Worm (Caenorhabditis elegans) whole organism, L1 larva: ENCODE results near the gene unk-1.

Source experiments
- C04F5.9 ChIP-seq: sonication (generic microtip); optimal IDR thresholded peaks from 2 replicates; lab custom pipeline; 2016; ENCODE audit warnings: missing genetic modification characterization, missing compliant biosample characterization
- C16A3.4 ChIP-seq: fragments of 150-350 bp; optimal IDR thresholded peaks from 2 replicates; lab custom pipeline; 2014; ENCODE audit warnings: missing biosample characterization, missing genetic modification characterization
- F16B12.6 ChIP-seq: fragments of 150-350 bp; optimal IDR thresholded peaks from 2 replicates; lab custom pipeline; 2014; ENCODE audit warnings: missing biosample characterization, missing genetic modification characterization
- Y116A8C.19 ChIP-seq: sonication (generic microtip); optimal IDR thresholded peaks from 2 replicates; lab custom pipeline; 2016; ENCODE audit warnings: missing compliant biosample characterization, missing genetic modification characterization, borderline replicate concordance
- aha-1 ChIP-seq: fragments of 150-350 bp; optimal IDR thresholded peaks from 2 replicates; lab custom pipeline; 2014; ENCODE audit warnings: missing biosample characterization, missing genetic modification characterization
- alr-1 ChIP-seq: fragments of 200-800 bp; sonication (Bioruptor generic); optimal IDR thresholded peaks from 2 replicates; lab custom pipeline; 2018; ENCODE audit warnings: borderline replicate concordance, mild to moderate bottlenecking, missing genetic modification characterization, missing compliant biosample characterization
- aly-2 ChIP-seq: fragments of 150-350 bp; optimal IDR thresholded peaks from 2 replicates; lab custom pipeline; 2014; ENCODE audit warnings: missing biosample characterization, missing genetic modification characterization
- ama-1 ChIP-seq: fragments of 150-350 bp; optimal IDR thresholded peaks from 2 replicates; lab custom pipeline; 2014
- ceh-63 ChIP-seq: fragments of 200-800 bp; sonication (Bioruptor generic); optimal IDR thresholded peaks from 2 replicates; lab custom pipeline; 2018; ENCODE audit warnings: mild to moderate bottlenecking, missing genetic modification characterization, missing compliant biosample characterization
- ceh-82 ChIP-seq, 3 experiments: fragments of 150-350 bp in 1 of 3; sonication (generic microtip) in 2 of 3; optimal IDR thresholded peaks; 2 replicates each; lab custom pipeline; 2014 to 2017; ENCODE audit warnings: missing biosample characterization in 3 of 3, missing genetic modification characterization in 3 of 3
- ceh-90 ChIP-seq: sonication (generic microtip); optimal IDR thresholded peaks from 2 replicates; lab custom pipeline; 2016; ENCODE audit warnings: missing genetic modification characterization, missing compliant biosample characterization
- ces-1 ChIP-seq: fragments of 150-350 bp; optimal IDR thresholded peaks from 2 replicates; lab custom pipeline; 2014; ENCODE audit warnings: missing biosample characterization, missing genetic modification reagents, missing genetic modification characterization
- dpl-1 ChIP-seq, 3 experiments: fragments of 150-350 bp in 2 of 3; sonication (generic microtip) in 1 of 3; optimal IDR thresholded peaks; 2 replicates each; lab custom pipeline; 2014 to 2017; ENCODE audit warnings: missing biosample characterization in 3 of 3, missing genetic modification characterization in 3 of 3, missing genetic modification reagents in 3 of 3
- dsc-1 ChIP-seq: sonication (generic microtip); optimal IDR thresholded peaks from 2 replicates; lab custom pipeline; 2016; ENCODE audit warnings: mild to moderate bottlenecking, missing genetic modification characterization, missing compliant biosample characterization
- efl-3 ChIP-seq: fragments of 200-800 bp; sonication (Bioruptor generic); optimal IDR thresholded peaks from 2 replicates; lab custom pipeline; 2018; ENCODE audit warnings: mild to moderate bottlenecking, missing genetic modification characterization, missing compliant biosample characterization
- egl-13 ChIP-seq: sonication (generic microtip); optimal IDR thresholded peaks from 2 replicates; lab custom pipeline; 2016; ENCODE audit warnings: missing genotype, missing genetic modification reagents, missing genetic modification characterization, missing compliant biosample characterization
- elt-2 ChIP-seq: sonication (generic microtip); optimal IDR thresholded peaks from 2 replicates; lab custom pipeline; 2016; ENCODE audit warnings: missing genetic modification characterization, mild to moderate bottlenecking, inconsistent platforms, missing compliant biosample characterization, missing genetic modification reagents
- elt-3 ChIP-seq, 6 experiments: fragments of 150-350 bp in 1 of 6; sonication (generic microtip); optimal IDR thresholded peaks; 2 replicates each; lab custom pipeline; 2017 to 2018; ENCODE audit warnings: missing biosample characterization in 6 of 6, missing genetic modification characterization in 6 of 6, inconsistent platforms in 1 of 6
- ets-5 ChIP-seq: fragments of 200-800 bp; sonication (Bioruptor generic); IDR thresholded peaks from 2 replicates; pipeline ENCODE4 v1.3.6; 2022; ENCODE audit warnings: missing genetic modification characterization, missing compliant biosample characterization
- fkh-10 ChIP-seq: sonication (generic microtip); optimal IDR thresholded peaks from 2 replicates; lab custom pipeline; 2017; ENCODE audit warnings: missing biosample characterization, missing genetic modification reagents, missing genetic modification characterization
- fkh-4 ChIP-seq: sonication (generic microtip); optimal IDR thresholded peaks from 2 replicates; lab custom pipeline; 2016; ENCODE audit warnings: missing compliant biosample characterization, missing genetic modification characterization, borderline replicate concordance
- fkh-8 ChIP-seq: sonication (generic microtip); optimal IDR thresholded peaks from 2 replicates; lab custom pipeline; 2016; ENCODE audit warnings: mild to moderate bottlenecking, missing genetic modification characterization, missing compliant biosample characterization
- fos-1 ChIP-seq: fragments of 150-350 bp; optimal IDR thresholded peaks from 2 replicates; lab custom pipeline; 2014; ENCODE audit warnings: missing biosample characterization, missing genetic modification characterization
- hlh-17 ChIP-seq: fragments of 200-800 bp; sonication (Bioruptor generic); optimal IDR thresholded peaks from 2 replicates; lab custom pipeline; 2018; ENCODE audit warnings: missing genetic modification characterization, mild to moderate bottlenecking, missing compliant biosample characterization, moderate library complexity, borderline replicate concordance
- hpl-2 ChIP-seq: fragments of 150-350 bp; optimal IDR thresholded peaks from 2 replicates; lab custom pipeline; 2014; ENCODE audit warnings: missing biosample characterization, missing genetic modification reagents, missing genetic modification characterization
- jun-1 ChIP-seq: fragments of 150-350 bp; optimal IDR thresholded peaks from 2 replicates; lab custom pipeline; 2014; ENCODE audit warnings: missing biosample characterization, missing genetic modification reagents, missing genetic modification characterization
- lin-13 ChIP-seq: fragments of 150-350 bp; optimal IDR thresholded peaks from 2 replicates; lab custom pipeline; 2014; ENCODE audit warnings: missing biosample characterization, missing genetic modification reagents, missing genetic modification characterization
- lin-14 ChIP-seq: fragments of 200-800 bp; sonication (Bioruptor generic); optimal IDR thresholded peaks from 2 replicates; lab custom pipeline; 2018; ENCODE audit warnings: mild to moderate bottlenecking, missing genetic modification characterization, moderate library complexity, missing compliant biosample characterization
- lin-15B ChIP-seq: fragments of 150-350 bp; sonication (generic microtip); optimal IDR thresholded peaks from 3 replicates; lab custom pipeline; 2014; ENCODE audit warnings: missing biosample characterization, missing genetic modification characterization
- lin-39 ChIP-seq: fragments of 150-350 bp; optimal IDR thresholded peaks from 2 replicates; lab custom pipeline; 2014; ENCODE audit warnings: missing biosample characterization, missing genetic modification reagents, missing genetic modification characterization
- lir-3 ChIP-seq: sonication (generic microtip); optimal IDR thresholded peaks from 2 replicates; lab custom pipeline; 2016; ENCODE audit warnings: mild to moderate bottlenecking, missing genetic modification characterization, moderate library complexity, missing compliant biosample characterization; ENCODE audit not compliant: poor library complexity
- lsy-2 ChIP-seq, 2 experiments: fragments of 150-350 bp; optimal IDR thresholded peaks; 2 replicates each; lab custom pipeline; 2014; ENCODE audit warnings: missing biosample characterization in 2 of 2, missing genetic modification characterization in 2 of 2
- mab-9 ChIP-seq: fragments of 200-800 bp; sonication (Bioruptor generic); IDR thresholded peaks from 2 replicates; pipeline ENCODE4 v1.3.6; 2022; ENCODE audit warnings: missing genetic modification reagents, missing genetic modification characterization, missing compliant biosample characterization
- mef-2 ChIP-seq: fragments of 150-350 bp; optimal IDR thresholded peaks from 2 replicates; lab custom pipeline; 2014; ENCODE audit warnings: missing biosample characterization, missing genetic modification characterization
- nhr-11 ChIP-seq: fragments of 150-350 bp; optimal IDR thresholded peaks from 2 replicates; lab custom pipeline; 2014; ENCODE audit warnings: missing biosample characterization, missing genetic modification characterization
- nhr-71 ChIP-seq: sonication (generic microtip); optimal IDR thresholded peaks from 2 replicates; lab custom pipeline; 2016; ENCODE audit warnings: mild to moderate bottlenecking, missing genetic modification characterization, moderate library complexity, missing compliant biosample characterization
- nhr-76 ChIP-seq: sonication (generic microtip); optimal IDR thresholded peaks from 2 replicates; lab custom pipeline; 2017; ENCODE audit warnings: missing biosample characterization, missing genetic modification characterization
- nhr-77 ChIP-seq: fragments of 150-350 bp; optimal IDR thresholded peaks from 2 replicates; lab custom pipeline; 2014; ENCODE audit warnings: missing biosample characterization, missing genetic modification characterization
- pqm-1 ChIP-seq: sonication (generic microtip); optimal IDR thresholded peaks from 3 replicates; lab custom pipeline; 2017; ENCODE audit warnings: missing biosample characterization, missing genetic modification characterization
- rnt-1 ChIP-seq: sonication (generic microtip); optimal IDR thresholded peaks from 2 replicates; lab custom pipeline; 2016; ENCODE audit warnings: mild to moderate bottlenecking, missing genetic modification characterization, moderate library complexity, missing compliant biosample characterization
- skn-1 ChIP-seq: fragments of 150-350 bp; optimal IDR thresholded peaks from 2 replicates; lab custom pipeline; 2014; ENCODE audit warnings: missing biosample characterization, missing genetic modification characterization
- snpc-4 ChIP-seq: fragments of 150-350 bp; optimal IDR thresholded peaks from 2 replicates; lab custom pipeline; 2014; ENCODE audit warnings: missing biosample characterization, missing genetic modification characterization
- snu-23 ChIP-seq: sonication (generic microtip); optimal IDR thresholded peaks from 2 replicates; lab custom pipeline; 2016; ENCODE audit warnings: missing genetic modification characterization, missing compliant biosample characterization
- tbx-2 ChIP-seq: sonication (generic microtip); optimal IDR thresholded peaks from 2 replicates; lab custom pipeline; 2016; ENCODE audit warnings: missing genetic modification characterization, missing compliant biosample characterization
- tlp-1 ChIP-seq: fragments of 150-350 bp; optimal IDR thresholded peaks from 2 replicates; lab custom pipeline; 2014; ENCODE audit warnings: missing biosample characterization, missing genetic modification characterization
- unc-30 ChIP-seq: sonication (generic microtip); optimal IDR thresholded peaks from 2 replicates; lab custom pipeline; 2017; ENCODE audit warnings: missing biosample characterization, missing genetic modification characterization
- unc-62 ChIP-seq: fragments of 150-350 bp; optimal IDR thresholded peaks from 2 replicates; lab custom pipeline; 2014; ENCODE audit warnings: missing biosample characterization, missing genetic modification reagents, missing genetic modification characterization
- unc-86 ChIP-seq: sonication (generic microtip); optimal IDR thresholded peaks from 2 replicates; lab custom pipeline; 2016; ENCODE audit warnings: missing genetic modification characterization, missing compliant biosample characterization
- unc-98 ChIP-seq: fragments of 200-800 bp; sonication (Bioruptor generic); IDR thresholded peaks from 2 replicates; pipeline ENCODE4 v1.3.6; 2022; ENCODE audit warnings: missing genetic modification characterization, missing compliant biosample characterization
- zag-1 ChIP-seq: fragments of 150-350 bp; optimal IDR thresholded peaks from 2 replicates; lab custom pipeline; 2014; ENCODE audit warnings: missing biosample characterization, missing genetic modification characterization
- ztf-11 ChIP-seq, 2 experiments: sonication (generic microtip); optimal IDR thresholded peaks; 2 replicates each; lab custom pipeline; 2016 to 2017; ENCODE audit warnings: missing genetic modification characterization in 2 of 2, missing biosample characterization in 1 of 2, missing compliant biosample characterization in 1 of 2
- ztf-4 ChIP-seq: fragments of 150-350 bp; optimal IDR thresholded peaks from 2 replicates; lab custom pipeline; 2014; ENCODE audit warnings: missing biosample characterization, missing genetic modification characterization

unk-1 gene

DNA sequence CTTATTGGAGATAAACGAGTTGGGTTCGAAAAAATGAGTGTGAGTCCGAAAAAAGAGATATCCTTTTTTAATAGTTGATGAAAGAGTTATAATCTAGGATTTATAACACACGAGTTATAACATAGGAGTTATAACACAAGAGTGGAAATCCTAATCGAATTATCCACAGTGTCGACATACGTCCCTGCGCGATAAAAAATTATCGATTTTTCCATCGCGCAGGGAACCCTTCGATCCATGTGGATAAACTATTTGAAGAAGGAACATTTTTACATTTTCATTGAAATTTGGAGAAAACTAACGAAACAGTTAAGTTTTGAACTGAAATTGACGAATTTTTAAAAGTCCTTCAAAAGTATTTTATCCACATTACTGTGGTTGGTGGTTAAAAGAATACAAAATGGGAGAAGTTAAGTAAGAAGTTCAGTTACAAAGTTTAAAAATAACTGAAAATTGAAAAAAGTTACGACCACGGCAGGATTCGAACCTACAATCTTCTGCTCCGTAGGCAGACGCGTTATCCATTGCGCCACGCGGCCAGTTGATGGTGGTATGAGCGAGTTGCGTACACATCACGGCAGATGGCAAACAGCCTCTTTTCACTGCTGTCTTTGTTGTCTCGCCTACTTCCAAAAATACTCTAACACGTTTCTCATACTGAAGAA lies 21.6 kb downstream of the unk-1 start:
- TF ChIP-seq skn-1, result peak; percentile 96
- TF ChIP-seq ztf-11 (tag; optimal IDR thresholded peaks at IDR 0.05; lab: Kevin White, UChicago), result peak; percentile 30 to 94
- TF ChIP-seq ces-1 (GFP tag; lab: Kevin White, UChicago), result peak; percentile 27
- peak; percentile 7 for TF ChIP-seq tlp-1
- no peak for TF ChIP-seq alr-1 (tag; lab: Kevin White, UChicago)
- peak; percentile 97 for TF ChIP-seq rnt-1 (tag; lab: Kevin White, UChicago)
- TF ChIP-seq unc-86 (tag; lab: Kevin White, UChicago), result peak; percentile 97
- peak; percentile 100 for TF ChIP-seq snu-23
- TF ChIP-seq lsy-2 (tag; optimal IDR thresholded peaks at IDR 0.05; lab: Kevin White, UChicago), result peak; percentile 95 to 96
- peak; percentile 50 for TF ChIP-seq F16B12.6 (tag; lab: Kevin White, UChicago)
- TF ChIP-seq nhr-76 (tag; lab: Kevin White, UChicago), result peak; percentile 78
- TF ChIP-seq ceh-90 (tag; lab: Kevin White, UChicago), result peak; percentile 69
- peak; percentile 31 to 60 (median 53) for TF ChIP-seq dpl-1 (GFP tag; optimal IDR thresholded peaks at IDR 0.05; lab: Kevin White, UChicago)
- no peak for TF ChIP-seq ama-1 (lab: Kevin White, UChicago)
- peak; percentile 98 for TF ChIP-seq fos-1 (tag; lab: Kevin White, UChicago)
- TF ChIP-seq fkh-8 (tag; lab: Kevin White, UChicago), result peak; percentile 96
- TF ChIP-seq elt-2, result peak; percentile 96
- TF ChIP-seq ets-5, result no peak
- peak; percentile 69 for TF ChIP-seq pqm-1 (tag; lab: Kevin White, UChicago)
- peak; percentile 28 for TF ChIP-seq unc-62 (GFP tag; lab: Kevin White, UChicago)
- TF ChIP-seq tbx-2, result peak; percentile 99
- TF ChIP-seq ztf-4 (tag; lab: Kevin White, UChicago), result peak; percentile 99
- TF ChIP-seq mab-9 (GFP tag; lab: Robert Waterston, UW), result peak; percentile 97
- peak; percentile 43 for TF ChIP-seq Y116A8C.19 (tag; lab: Kevin White, UChicago)
- TF ChIP-seq unc-30 (tag; lab: Kevin White, UChicago), result peak; percentile 92
- TF ChIP-seq nhr-77 (tag; lab: Kevin White, UChicago), result peak; percentile 97
- peak; percentile 92 for TF ChIP-seq lir-3 (tag; lab: Kevin White, UChicago)
- no peak for TF ChIP-seq hlh-17 (GFP tag; lab: Kevin White, UChicago)
- TF ChIP-seq ceh-63 (GFP tag; lab: Kevin White, UChicago), result peak; percentile 98
- peak; percentile 96 for TF ChIP-seq lin-13 (GFP tag; lab: Kevin White, UChicago)
- peak; percentile 99 for TF ChIP-seq nhr-71
- TF ChIP-seq hpl-2 (GFP tag; lab: Kevin White, UChicago), result peak; percentile 98
- TF ChIP-seq lin-39 (tag; lab: Kevin White, UChicago), result peak; percentile 99
- peak; percentile 98 for TF ChIP-seq lin-14 (GFP tag; lab: Kevin White, UChicago)
- peak; percentile 98 for TF ChIP-seq egl-13 (tag; lab: Kevin White, UChicago)
- peak; percentile 34 for TF ChIP-seq aha-1
- peak; percentile 97 for TF ChIP-seq efl-3 (GFP tag; lab: Kevin White, UChicago)
- peak; percentile 99 for TF ChIP-seq C16A3.4 (tag; lab: Kevin White, UChicago)
- TF ChIP-seq elt-3 (tag; optimal IDR thresholded peaks at IDR 0.05; lab: Kevin White, UChicago), result peak in 5 of 6 experiments; percentile 62 to 100 (median 82)
- TF ChIP-seq lin-15B (tag; lab: Kevin White, UChicago), result peak; percentile 59
- peak; percentile 86 for TF ChIP-seq zag-1 (tag; lab: Kevin White, UChicago)
- TF ChIP-seq fkh-4 (tag; lab: Kevin White, UChicago), result peak; percentile 93
- TF ChIP-seq mef-2 (tag; lab: Kevin White, UChicago), result peak; percentile 88
- peak; percentile 99 for TF ChIP-seq nhr-11 (tag; lab: Kevin White, UChicago)
- TF ChIP-seq fkh-10 (GFP tag; lab: Kevin White, UChicago), result peak; percentile 99
- TF ChIP-seq unc-98 (GFP tag; lab: Robert Waterston, UW), result peak; percentile 84
- TF ChIP-seq dsc-1 (tag; lab: Kevin White, UChicago), result peak; percentile 100
- TF ChIP-seq C04F5.9 (tag; lab: Kevin White, UChicago), result peak; percentile 93
- TF ChIP-seq jun-1 (tag; lab: Kevin White, UChicago), result peak; percentile 99
- peak; percentile 98 to 99 (median 99) for TF ChIP-seq ceh-82 (tag; optimal IDR thresholded peaks at IDR 0.05; lab: Kevin White, UChicago)
- TF ChIP-seq snpc-4 (tag; lab: Kevin White, UChicago), result peak; percentile 91
- peak; percentile 99 for TF ChIP-seq aly-2 (tag; lab: Kevin White, UChicago)
